Worm (Caenorhabditis elegans) whole organism, late embryonic: ENCODE measurements around the gene T06E6.10.

Experiments
- C08G9.2 ChIP-seq: sonication (generic microtip); optimal IDR thresholded peaks from 2 replicates; lab custom pipeline; 2016; ENCODE audit warnings: mild to moderate bottlenecking, missing genetic modification characterization, moderate library complexity, missing compliant biosample characterization
- F13H6.1 ChIP-seq: sonication (generic microtip); optimal IDR thresholded peaks from 2 replicates; lab custom pipeline; 2016; ENCODE audit warnings: missing genetic modification characterization, missing compliant biosample characterization
- K02D7.2 ChIP-seq: sonication (generic microtip); optimal IDR thresholded peaks from 2 replicates; lab custom pipeline; 2017; ENCODE audit warnings: mild to moderate bottlenecking, missing genetic modification characterization, missing compliant biosample characterization
- K09A11.1 ChIP-seq: sonication (generic microtip); optimal IDR thresholded peaks from 2 replicates; lab custom pipeline; 2017; ENCODE audit warnings: antibody characterized with exemption, mild to moderate bottlenecking, missing genetic modification characterization, missing compliant biosample characterization; ENCODE audit not compliant: insufficient read depth
- Y22D7AL.16 ChIP-seq: sonication (generic microtip); optimal IDR thresholded peaks from 2 replicates; lab custom pipeline; 2016; ENCODE audit warnings: missing genetic modification characterization, missing compliant biosample characterization
- ceh-14 ChIP-seq: sonication (generic microtip); optimal IDR thresholded peaks from 2 replicates; lab custom pipeline; 2016; ENCODE audit warnings: missing genotype, missing genetic modification characterization, missing compliant biosample characterization
- ceh-18 ChIP-seq: sonication (generic microtip); optimal IDR thresholded peaks from 2 replicates; lab custom pipeline; 2016; ENCODE audit warnings: missing genetic modification characterization, missing compliant biosample characterization
- ceh-2 ChIP-seq: sonication (generic microtip); optimal IDR thresholded peaks from 2 replicates; lab custom pipeline; 2016; ENCODE audit warnings: missing genotype, missing genetic modification characterization, missing compliant biosample characterization
- ceh-24 ChIP-seq: sonication (generic microtip); optimal IDR thresholded peaks from 2 replicates; lab custom pipeline; 2016; ENCODE audit warnings: mild to moderate bottlenecking, missing genetic modification characterization, missing compliant biosample characterization
- ceh-31 ChIP-seq: sonication (generic microtip); optimal IDR thresholded peaks from 2 replicates; lab custom pipeline; 2016; ENCODE audit warnings: missing genetic modification characterization, missing compliant biosample characterization
- ceh-34 ChIP-seq: sonication (generic microtip); optimal IDR thresholded peaks from 2 replicates; lab custom pipeline; 2016; ENCODE audit warnings: mild to moderate bottlenecking, missing genetic modification characterization, missing compliant biosample characterization
- dve-1 ChIP-seq: sonication (generic microtip); optimal IDR thresholded peaks from 2 replicates; lab custom pipeline; 2017; ENCODE audit warnings: antibody characterized with exemption, mild to moderate bottlenecking, missing genetic modification characterization, missing compliant biosample characterization
- elt-4 ChIP-seq: sonication (generic microtip); optimal IDR thresholded peaks from 2 replicates; lab custom pipeline; 2016; ENCODE audit warnings: missing genetic modification characterization, missing compliant biosample characterization
- ets-4 ChIP-seq: sonication (generic microtip); optimal IDR thresholded peaks from 2 replicates; lab custom pipeline; 2016; ENCODE audit warnings: missing genetic modification characterization, missing compliant biosample characterization
- eyg-1 ChIP-seq: sonication (generic microtip); optimal IDR thresholded peaks from 2 replicates; lab custom pipeline; 2016; ENCODE audit warnings: missing genotype, missing genetic modification characterization, missing compliant biosample characterization
- fkh-10 ChIP-seq: fragments of 150-350 bp; optimal IDR thresholded peaks from 2 replicates; lab custom pipeline; 2014; ENCODE audit warnings: missing biosample characterization, missing genetic modification reagents, missing genetic modification characterization
- fkh-6 ChIP-seq: sonication (generic microtip); optimal IDR thresholded peaks from 2 replicates; lab custom pipeline; 2016; ENCODE audit warnings: missing genetic modification characterization, missing compliant biosample characterization
- hlh-30 ChIP-seq: sonication (generic microtip); optimal IDR thresholded peaks from 2 replicates; lab custom pipeline; 2017; ENCODE audit warnings: antibody characterized with exemption, missing genetic modification characterization, missing compliant biosample characterization; ENCODE audit not compliant: insufficient read depth
- hlh-6 ChIP-seq: sonication (generic microtip); optimal IDR thresholded peaks from 2 replicates; lab custom pipeline; 2016; ENCODE audit warnings: missing genotype, missing genetic modification characterization, missing compliant biosample characterization
- hlh-8 ChIP-seq: sonication (generic microtip); optimal IDR thresholded peaks from 2 replicates; lab custom pipeline; 2016; ENCODE audit warnings: missing genotype, missing genetic modification characterization, missing compliant biosample characterization
- lim-6 ChIP-seq: sonication (generic microtip); optimal IDR thresholded peaks from 2 replicates; lab custom pipeline; 2016; ENCODE audit warnings: missing genetic modification characterization, missing compliant biosample characterization
- madf-2 ChIP-seq: sonication (generic microtip); optimal IDR thresholded peaks from 2 replicates; lab custom pipeline; 2017; ENCODE audit warnings: missing genetic modification characterization, missing compliant biosample characterization
- mec-3 ChIP-seq: sonication (generic microtip); optimal IDR thresholded peaks from 2 replicates; lab custom pipeline; 2016; ENCODE audit warnings: borderline replicate concordance, missing genetic modification characterization, missing compliant biosample characterization
- nfya-1 ChIP-seq: sonication (generic microtip); optimal IDR thresholded peaks from 2 replicates; lab custom pipeline; 2017; ENCODE audit warnings: missing genetic modification characterization, mild to moderate bottlenecking, missing compliant biosample characterization, antibody characterized with exemption, moderate library complexity
- nhr-11 ChIP-seq: fragments of 150-350 bp; optimal IDR thresholded peaks from 2 replicates; lab custom pipeline; 2014; ENCODE audit warnings: missing biosample characterization, missing genetic modification characterization
- nhr-232 ChIP-seq: sonication (generic microtip); optimal IDR thresholded peaks from 2 replicates; lab custom pipeline; 2016; ENCODE audit warnings: missing genetic modification characterization, missing compliant biosample characterization
- npax-4 ChIP-seq: sonication (generic microtip); optimal IDR thresholded peaks from 2 replicates; lab custom pipeline; 2016; ENCODE audit warnings: missing genetic modification characterization, missing compliant biosample characterization
- pha-2 ChIP-seq: sonication (generic microtip); optimal IDR thresholded peaks from 2 replicates; lab custom pipeline; 2017; ENCODE audit warnings: mild to moderate bottlenecking, missing genetic modification characterization, missing compliant biosample characterization
- pros-1 ChIP-seq: fragments of 150-350 bp; optimal IDR thresholded peaks from 2 replicates; lab custom pipeline; 2014; ENCODE audit warnings: missing biosample characterization, missing genetic modification reagents, missing genetic modification characterization
- ref-2 ChIP-seq: sonication (generic microtip); optimal IDR thresholded peaks from 2 replicates; lab custom pipeline; 2016; ENCODE audit warnings: missing genetic modification characterization, missing compliant biosample characterization
- rnt-1 ChIP-seq: sonication (generic microtip); optimal IDR thresholded peaks from 2 replicates; lab custom pipeline; 2016; ENCODE audit warnings: missing genetic modification characterization, missing compliant biosample characterization
- sox-2 ChIP-seq: fragments of 200-800 bp; sonication (Bioruptor generic); IDR thresholded peaks from 2 replicates; pipeline ENCODE4 v1.3.6; 2022; ENCODE audit warnings: missing genetic modification reagents, missing genetic modification characterization, missing compliant biosample characterization
- sox-4 ChIP-seq: sonication (generic microtip); optimal IDR thresholded peaks from 2 replicates; lab custom pipeline; 2017; ENCODE audit warnings: mild to moderate bottlenecking, missing genetic modification characterization, inconsistent platforms, missing compliant biosample characterization
- tbx-2 ChIP-seq: sonication (generic microtip); optimal IDR thresholded peaks from 2 replicates; lab custom pipeline; 2016; ENCODE audit warnings: missing genetic modification characterization, missing compliant biosample characterization
- ttx-3 ChIP-seq: sonication (generic microtip); optimal IDR thresholded peaks from 2 replicates; lab custom pipeline; 2016; ENCODE audit warnings: missing genetic modification reagents, missing genetic modification characterization, missing compliant biosample characterization
- unc-3 ChIP-seq, 2 experiments: fragments of 200-800 bp in 1 of 2; sonication (Bioruptor generic) in 1 of 2; sonication (generic microtip) in 1 of 2; conservative IDR thresholded peaks in 1 of 2; optimal IDR thresholded peaks in 1 of 2; 2 replicates each; pipeline versions ENCODE4 v1.3.6 to Lab custom; 2016 to 2022; ENCODE audit warnings: missing compliant biosample characterization in 2 of 2, missing genetic modification characterization in 2 of 2, missing genetic modification reagents in 1 of 2
- unc-55 ChIP-seq: sonication (generic microtip); optimal IDR thresholded peaks from 2 replicates; lab custom pipeline; 2017; ENCODE audit warnings: missing biosample characterization, missing genetic modification reagents, missing genetic modification characterization
- zip-5 ChIP-seq: sonication (generic microtip); optimal IDR thresholded peaks from 2 replicates; lab custom pipeline; 2016; ENCODE audit warnings: missing genetic modification characterization, missing compliant biosample characterization
- ztf-16 ChIP-seq: sonication (generic microtip); optimal IDR thresholded peaks from 2 replicates; lab custom pipeline; 2017; ENCODE audit warnings: missing genetic modification characterization, missing compliant biosample characterization

T06E6.10 gene

DNA sequence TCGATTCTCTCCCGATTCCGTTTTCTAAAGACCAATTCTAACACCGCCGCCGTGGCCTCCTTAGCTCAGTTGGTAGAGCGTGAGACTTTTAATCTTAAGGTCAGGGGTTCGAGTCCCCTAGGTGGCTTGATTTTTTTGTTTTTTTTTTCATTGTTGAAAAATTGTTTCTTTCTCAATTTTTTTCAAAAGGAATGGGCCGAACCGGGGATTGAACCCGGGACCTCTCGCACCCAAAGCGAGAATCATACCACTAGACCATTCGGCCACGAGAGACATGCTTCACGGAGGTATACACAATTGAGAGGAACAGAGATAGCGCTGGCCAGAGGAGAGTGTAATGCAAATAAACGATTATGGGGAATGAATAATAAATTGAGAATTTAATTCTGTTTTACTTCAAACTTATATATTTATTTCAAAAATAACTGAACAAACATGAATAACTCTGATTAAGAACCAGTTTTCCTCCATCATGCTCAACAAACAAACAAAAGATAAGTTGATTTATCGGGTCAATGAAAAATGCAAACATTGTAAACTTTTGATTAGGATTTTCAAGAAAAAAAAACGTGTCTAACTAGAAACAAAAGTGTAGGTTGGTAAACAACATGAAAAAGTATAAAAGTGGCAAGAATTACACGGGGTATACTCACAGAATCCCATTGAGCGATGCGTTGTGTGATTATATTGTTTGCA, 47.3 kb downstream of the T06E6.10 start, which contains the start of gene pqn-71 (continued):
- peak; percentile 76 for TF ChIP-seq F13H6.1 (tag; lab: Kevin White, UChicago)
- TF ChIP-seq K02D7.2 (tag; lab: Kevin White, UChicago): peak; percentile 78
- TF ChIP-seq zip-5 (tag; lab: Kevin White, UChicago): peak; percentile 50
- peak; percentile 72 for TF ChIP-seq lim-6
- no peak for TF ChIP-seq unc-55
- TF ChIP-seq hlh-8 (tag; lab: Kevin White, UChicago): peak; percentile 39
- peak; percentile 64 for TF ChIP-seq ceh-2 (tag; lab: Kevin White, UChicago)
- TF ChIP-seq ceh-34: peak; percentile 86
- TF ChIP-seq ceh-14 (tag; lab: Kevin White, UChicago): peak; percentile 89
- peak; percentile 73 for TF ChIP-seq K09A11.1 (tag; lab: Kevin White, UChicago)
- TF ChIP-seq ceh-24 (tag; lab: Kevin White, UChicago): peak; percentile 66
- TF ChIP-seq nfya-1 (tag; lab: Kevin White, UChicago): peak; percentile 77
- TF ChIP-seq unc-3 (GFP tag; conservative IDR thresholded peaks at IDR 0.05; lab: Robert Waterston, UW): peak; percentile 75
- TF ChIP-seq unc-3 (tag; optimal IDR thresholded peaks at IDR 0.05; lab: Kevin White, UChicago): peak; percentile 88
- peak; percentile 82 for TF ChIP-seq tbx-2 (tag; lab: Kevin White, UChicago)
- TF ChIP-seq elt-4 (tag; lab: Kevin White, UChicago): no peak
- peak; percentile 72 for TF ChIP-seq ceh-18
- peak; percentile 71 for TF ChIP-seq npax-4 (tag; lab: Kevin White, UChicago)
- TF ChIP-seq hlh-30 (tag; lab: Kevin White, UChicago): peak; percentile 47
- TF ChIP-seq eyg-1 (tag; lab: Kevin White, UChicago): peak; percentile 47
- peak; percentile 83 for TF ChIP-seq dve-1
- TF ChIP-seq pha-2 (tag; lab: Kevin White, UChicago): peak; percentile 80
- TF ChIP-seq nhr-232: peak; percentile 79
- peak; percentile 71 for TF ChIP-seq ztf-16 (tag; lab: Kevin White, UChicago)
- peak; percentile 34 for TF ChIP-seq ets-4 (tag; lab: Kevin White, UChicago)
- TF ChIP-seq ttx-3 (tag; lab: Kevin White, UChicago): peak; percentile 84
- TF ChIP-seq rnt-1 (tag; lab: Kevin White, UChicago): peak; percentile 81
- TF ChIP-seq fkh-10 (GFP tag; lab: Kevin White, UChicago): no peak
- peak; percentile 29 for TF ChIP-seq pros-1 (tag; lab: Kevin White, UChicago)
- peak; percentile 83 for TF ChIP-seq fkh-6 (tag; lab: Kevin White, UChicago)
- TF ChIP-seq, all 69 proteins: peak for 59

DNA sequence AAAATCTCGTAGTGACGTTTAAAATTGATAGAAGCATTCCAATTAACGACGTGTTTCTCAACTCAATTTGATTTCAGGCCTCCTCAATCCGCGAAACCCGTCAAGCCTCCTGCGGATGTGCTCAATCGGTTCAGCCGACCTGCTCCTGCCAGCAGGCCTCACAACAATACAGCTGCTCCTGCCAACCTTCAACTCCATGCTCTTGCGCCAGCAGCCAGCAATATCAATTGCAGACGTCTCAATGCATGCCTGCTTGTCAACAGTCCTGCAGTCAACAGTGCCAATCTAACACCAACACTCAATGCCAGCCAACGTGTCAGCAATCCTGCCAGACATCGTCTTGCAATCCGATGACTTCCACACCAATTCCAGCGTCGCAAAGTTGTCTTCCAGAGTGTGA, 48.1 kb downstream of the T06E6.10 start:
- TF ChIP-seq F13H6.1 (tag; lab: Kevin White, UChicago) (no peak), sox-4 (tag; lab: Kevin White, UChicago) (no peak), Y22D7AL.16 (tag; lab: Kevin White, UChicago) (no peak), sox-2 (no peak), C08G9.2 (tag; lab: Kevin White, UChicago) (no peak), ceh-31 (tag; lab: Kevin White, UChicago) (no peak), hlh-30 (tag; lab: Kevin White, UChicago) (no peak), hlh-8 (tag; lab: Kevin White, UChicago) (no peak), K02D7.2 (tag; lab: Kevin White, UChicago) (no peak), elt-4 (tag; lab: Kevin White, UChicago) (no peak), madf-2 (tag; lab: Kevin White, UChicago) (no peak), ceh-2 (tag; lab: Kevin White, UChicago) (no peak), ceh-24 (tag; lab: Kevin White, UChicago) (no peak), lim-6 (no peak), nhr-11 (tag; lab: Kevin White, UChicago) (no peak), mec-3 (tag; lab: Kevin White, UChicago) (no peak), ref-2 (tag; lab: Kevin White, UChicago) (no peak), hlh-6 (tag; lab: Kevin White, UChicago) (no peak)
